Worm (Caenorhabditis elegans): ENCODE results near the gene fbxa-32.

ce11 chrIII:1226256-1226655, 42.8 kb downstream of the fbxa-32 start:
- TF ChIP-seq flt-1 (GFP tag; IDR thresholded peaks at IDR 0.05) (no peak), med-1 (GFP tag; optimal IDR thresholded peaks at IDR 0.05; ENCODE audit: insufficient read depth) (no peak), cog-1 (tag; optimal IDR thresholded peaks at IDR 0.05) (no peak), ztf-23 (GFP tag; IDR thresholded peaks at IDR 0.05) (0 out of 2 replicates have a peak, but pooled peaks have one; percentile 9), T22C8.4 (GFP tag; IDR thresholded peaks at IDR 0.05) (no peak), ztf-29 (GFP tag; IDR thresholded peaks at IDR 0.05) (no peak), klf-2 (GFP tag; conservative IDR thresholded peaks at IDR 0.05) (no peak), tab-1 (GFP tag; IDR thresholded peaks at IDR 0.05) (no peak)

All from whole organism, midembryonic.